Worm (Caenorhabditis elegans) whole organism, late embryonic: ENCODE data around the gene R107.5.

Experiments used
- C38D4.7 ChIP-seq: fragments of 200-800 bp; sonication (Bioruptor generic); optimal IDR thresholded peaks from 2 replicates; lab custom pipeline; 2018; ENCODE audit warnings: mild to moderate bottlenecking, missing genetic modification characterization, moderate library complexity, missing compliant biosample characterization
- K09A11.1 ChIP-seq: sonication (generic microtip); optimal IDR thresholded peaks from 2 replicates; lab custom pipeline; 2017; ENCODE audit warnings: antibody characterized with exemption, mild to moderate bottlenecking, missing genetic modification characterization, missing compliant biosample characterization; ENCODE audit not compliant: insufficient read depth
- T23F11.4 ChIP-seq: fragments of 200-800 bp; sonication (Bioruptor generic); optimal IDR thresholded peaks from 2 replicates; lab custom pipeline; 2018; ENCODE audit warnings: mild to moderate bottlenecking, missing genetic modification characterization, missing compliant biosample characterization
- ahr-1 ChIP-seq: sonication (generic microtip); optimal IDR thresholded peaks from 2 replicates; lab custom pipeline; 2016; ENCODE audit warnings: missing genetic modification characterization, missing compliant biosample characterization
- ama-1 ChIP-seq: fragments of 150-350 bp; optimal IDR thresholded peaks from 2 replicates; lab custom pipeline; 2014
- ceh-18 ChIP-seq: sonication (generic microtip); optimal IDR thresholded peaks from 2 replicates; lab custom pipeline; 2016; ENCODE audit warnings: missing genetic modification characterization, missing compliant biosample characterization
- ceh-19 ChIP-seq: fragments of 200-800 bp; sonication (Bioruptor generic); optimal IDR thresholded peaks from 2 replicates; lab custom pipeline; 2018; ENCODE audit warnings: mild to moderate bottlenecking, missing genetic modification characterization, missing compliant biosample characterization
- ceh-22 ChIP-seq: sonication (generic microtip); optimal IDR thresholded peaks from 2 replicates; lab custom pipeline; 2017; ENCODE audit warnings: missing biosample characterization, missing genetic modification characterization
- ceh-24 ChIP-seq: sonication (generic microtip); optimal IDR thresholded peaks from 2 replicates; lab custom pipeline; 2016; ENCODE audit warnings: mild to moderate bottlenecking, missing genetic modification characterization, missing compliant biosample characterization
- ceh-30 ChIP-seq: fragments of 150-350 bp; optimal IDR thresholded peaks from 2 replicates; lab custom pipeline; 2014; ENCODE audit warnings: missing biosample characterization, missing genetic modification characterization
- ceh-45 ChIP-seq: fragments of 200-800 bp; sonication (Bioruptor generic); IDR thresholded peaks from 2 replicates; pipeline ENCODE4 v1.3.6; 2022; ENCODE audit warnings: missing genetic modification reagents, missing genetic modification characterization, missing compliant biosample characterization
- ceh-48 ChIP-seq: sonication (generic microtip); optimal IDR thresholded peaks from 2 replicates; lab custom pipeline; 2016; ENCODE audit warnings: missing genetic modification characterization, inconsistent platforms, missing compliant biosample characterization
- ceh-9 ChIP-seq: sonication (generic microtip); optimal IDR thresholded peaks from 2 replicates; lab custom pipeline; 2016; ENCODE audit warnings: mild to moderate bottlenecking, missing genetic modification characterization, inconsistent platforms, missing compliant biosample characterization
- eyg-1 ChIP-seq: sonication (generic microtip); optimal IDR thresholded peaks from 2 replicates; lab custom pipeline; 2016; ENCODE audit warnings: missing genotype, missing genetic modification characterization, missing compliant biosample characterization
- fkh-6 ChIP-seq: sonication (generic microtip); optimal IDR thresholded peaks from 2 replicates; lab custom pipeline; 2016; ENCODE audit warnings: missing genetic modification characterization, missing compliant biosample characterization
- gmeb-2 ChIP-seq: sonication (generic microtip); optimal IDR thresholded peaks from 2 replicates; lab custom pipeline; 2016; ENCODE audit warnings: missing genetic modification characterization, inconsistent platforms, missing compliant biosample characterization
- hlh-13 ChIP-seq: fragments of 200-800 bp; sonication (Bioruptor generic); optimal IDR thresholded peaks from 2 replicates; lab custom pipeline; 2018; ENCODE audit warnings: mild to moderate bottlenecking, missing genetic modification characterization, missing compliant biosample characterization
- hlh-15 ChIP-seq: sonication (generic microtip); optimal IDR thresholded peaks from 2 replicates; lab custom pipeline; 2016; ENCODE audit warnings: missing genetic modification characterization, missing compliant biosample characterization
- hlh-8 ChIP-seq: sonication (generic microtip); optimal IDR thresholded peaks from 2 replicates; lab custom pipeline; 2016; ENCODE audit warnings: missing genotype, missing genetic modification characterization, missing compliant biosample characterization
- lim-6 ChIP-seq: sonication (generic microtip); optimal IDR thresholded peaks from 2 replicates; lab custom pipeline; 2016; ENCODE audit warnings: missing genetic modification characterization, missing compliant biosample characterization
- nhr-11 ChIP-seq: fragments of 150-350 bp; optimal IDR thresholded peaks from 2 replicates; lab custom pipeline; 2014; ENCODE audit warnings: missing biosample characterization, missing genetic modification characterization
- nhr-232 ChIP-seq: sonication (generic microtip); optimal IDR thresholded peaks from 2 replicates; lab custom pipeline; 2016; ENCODE audit warnings: missing genetic modification characterization, missing compliant biosample characterization
- npax-4 ChIP-seq: sonication (generic microtip); optimal IDR thresholded peaks from 2 replicates; lab custom pipeline; 2016; ENCODE audit warnings: missing genetic modification characterization, missing compliant biosample characterization
- odd-2 ChIP-seq: sonication (generic microtip); optimal IDR thresholded peaks from 2 replicates; lab custom pipeline; 2017; ENCODE audit warnings: antibody characterized with exemption, mild to moderate bottlenecking, missing genetic modification characterization, missing compliant biosample characterization
- pax-1 ChIP-seq: fragments of 150-350 bp; optimal IDR thresholded peaks from 2 replicates; lab custom pipeline; 2014; ENCODE audit warnings: missing biosample characterization, missing genetic modification characterization
- tbx-7 ChIP-seq: sonication (generic microtip); optimal IDR thresholded peaks from 2 replicates; lab custom pipeline; 2016; ENCODE audit warnings: missing genotype, missing genetic modification characterization, missing compliant biosample characterization
- ttx-3 ChIP-seq: sonication (generic microtip); optimal IDR thresholded peaks from 2 replicates; lab custom pipeline; 2016; ENCODE audit warnings: missing genetic modification reagents, missing genetic modification characterization, missing compliant biosample characterization
- unc-3 ChIP-seq, 2 experiments: fragments of 200-800 bp in 1 of 2; sonication (Bioruptor generic) in 1 of 2; sonication (generic microtip) in 1 of 2; conservative IDR thresholded peaks in 1 of 2; optimal IDR thresholded peaks in 1 of 2; 2 replicates each; pipeline versions ENCODE4 v1.3.6 to Lab custom; 2016 to 2022; ENCODE audit warnings: missing compliant biosample characterization in 2 of 2, missing genetic modification characterization in 2 of 2, missing genetic modification reagents in 1 of 2
- unc-42 ChIP-seq: sonication (generic microtip); optimal IDR thresholded peaks from 2 replicates; lab custom pipeline; 2016; ENCODE audit warnings: missing genotype, missing genetic modification characterization, missing compliant biosample characterization
- unc-86 ChIP-seq: sonication (generic microtip); optimal IDR thresholded peaks from 2 replicates; lab custom pipeline; 2016; ENCODE audit warnings: missing genetic modification characterization, missing compliant biosample characterization
- ztf-16 ChIP-seq: sonication (generic microtip); optimal IDR thresholded peaks from 2 replicates; lab custom pipeline; 2017; ENCODE audit warnings: missing genetic modification characterization, missing compliant biosample characterization

The R107.5 gene

DNA sequence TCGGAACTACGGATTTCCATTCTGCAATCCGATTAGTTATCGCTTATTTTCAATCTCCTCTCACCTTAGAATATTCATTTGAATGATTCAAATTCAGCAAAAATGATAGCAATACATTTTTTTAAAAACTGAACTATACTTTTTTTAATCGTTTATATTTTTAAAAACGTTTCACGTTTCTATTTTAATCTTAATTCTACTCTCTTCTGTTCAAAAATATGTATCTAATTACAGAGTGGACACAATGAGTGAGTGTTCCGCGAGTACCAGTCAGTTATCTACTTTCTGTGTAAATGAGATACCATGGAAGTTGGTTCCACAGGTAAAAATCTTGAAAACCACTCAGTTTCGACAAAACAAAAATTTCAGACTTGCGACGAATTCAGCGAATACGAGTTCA, 51.0 kb downstream of the R107.5 start, which contains the start of the genes F59B2.15 and zif-1:
F59B2.15 (minus strand) TSS at position 101 of the 400 bp plus-strand sequence.
zif-1 (plus strand) TSS at position 235 of the 400 bp plus-strand sequence.
- TF ChIP-seq ceh-18 (no peak), lim-6 (tag; lab: Kevin White, UChicago) (no peak), C38D4.7 (no peak), unc-42 (no peak), odd-2 (tag; lab: Kevin White, UChicago) (no peak), ceh-9 (tag; lab: Kevin White, UChicago) (no peak), nhr-11 (tag; lab: Kevin White, UChicago) (no peak), tbx-7 (tag; lab: Kevin White, UChicago) (no peak), ttx-3 (tag; lab: Kevin White, UChicago) (no peak), fkh-6 (tag; lab: Kevin White, UChicago) (no peak), ceh-24 (tag; lab: Kevin White, UChicago) (no peak), ceh-22 (no peak), gmeb-2 (no peak), ceh-45 (GFP tag; lab: Robert Waterston, UW) (no peak), pax-1 (no peak), npax-4 (tag; lab: Kevin White, UChicago) (no peak), ceh-48 (no peak)
- TF ChIP-seq, all 69 proteins: peak for 0

DNA sequence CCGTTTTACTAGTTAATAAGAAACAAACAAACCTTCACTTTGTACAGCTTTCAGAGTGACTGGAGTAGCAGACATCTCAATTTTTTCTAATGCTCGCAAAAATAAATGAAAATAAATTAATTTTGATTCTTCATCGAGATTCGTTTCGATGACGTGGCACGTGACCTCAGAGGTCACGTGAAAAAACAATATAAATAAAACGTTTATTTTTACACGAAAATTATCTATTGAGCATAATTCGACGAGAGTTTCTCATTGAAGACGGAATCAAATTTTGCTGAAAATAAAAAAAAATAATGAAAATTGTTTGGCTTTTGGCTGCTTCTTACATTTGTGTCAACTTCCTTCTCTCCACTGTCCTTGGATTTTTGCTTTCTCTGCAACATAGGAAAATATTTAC, 51.7 kb downstream of the R107.5 start, which contains the start of gene rpn-6.2:
rpn-6.2 (minus strand) TSS at position 101 of the 400 bp plus-strand sequence.
- TF ChIP-seq T23F11.4 (GFP tag; lab: Kevin White, UChicago) (no peak), unc-3 (GFP tag; conservative IDR thresholded peaks at IDR 0.05; lab: Robert Waterston, UW) (no peak), unc-3 (tag; optimal IDR thresholded peaks at IDR 0.05; lab: Kevin White, UChicago) (no peak), ahr-1 (tag; lab: Kevin White, UChicago) (no peak), hlh-8 (no peak), nhr-232 (tag; lab: Kevin White, UChicago) (no peak), unc-86 (no peak), C38D4.7 (no peak), ceh-19 (GFP tag; lab: Kevin White, UChicago) (no peak), tbx-7 (tag; lab: Kevin White, UChicago) (no peak), hlh-15 (tag; lab: Kevin White, UChicago) (no peak), fkh-6 (tag; lab: Kevin White, UChicago) (no peak), ztf-16 (tag; lab: Kevin White, UChicago) (no peak), K09A11.1 (tag; lab: Kevin White, UChicago) (no peak), eyg-1 (tag; lab: Kevin White, UChicago) (no peak), hlh-13 (GFP tag; lab: Kevin White, UChicago) (no peak), ama-1 (lab: Kevin White, UChicago) (no peak), npax-4 (tag; lab: Kevin White, UChicago) (no peak), ceh-30 (tag; lab: Kevin White, UChicago) (no peak)
